Worm (Caenorhabditis elegans): ENCODE results near the gene F20D6.5.

The F20D6.5 gene

ce11 chrV:8131628-8132027 is 30.1 kb upstream of the F20D6.5 start:
- TF ChIP-seq ref-1 (GFP tag; conservative IDR thresholded peaks at IDR 0.05) = no peak
- no peak for TF ChIP-seq T22C8.4 (GFP tag; IDR thresholded peaks at IDR 0.05)
- TF ChIP-seq flt-1 (GFP tag; IDR thresholded peaks at IDR 0.05) = no peak
- TF ChIP-seq ztf-23 (GFP tag; IDR thresholded peaks at IDR 0.05) = no peak
- TF ChIP-seq med-1 (GFP tag; optimal IDR thresholded peaks at IDR 0.05; ENCODE audit: insufficient read depth) = no peak
- no peak for TF ChIP-seq klf-2 (GFP tag; conservative IDR thresholded peaks at IDR 0.05)
- no peak for TF ChIP-seq cog-1 (tag; optimal IDR thresholded peaks at IDR 0.05)
- TF ChIP-seq tab-1 (GFP tag; IDR thresholded peaks at IDR 0.05) = no peak
- TF ChIP-seq ztf-29 (GFP tag; IDR thresholded peaks at IDR 0.05) = no peak

- TF ChIP-seq cog-1 (tag; optimal IDR thresholded peaks at IDR 0.05) (no peak), ztf-29 (GFP tag; IDR thresholded peaks at IDR 0.05) (no peak), tab-1 (GFP tag; IDR thresholded peaks at IDR 0.05) (no peak), flt-1 (GFP tag; IDR thresholded peaks at IDR 0.05) (no peak), T22C8.4 (GFP tag; IDR thresholded peaks at IDR 0.05) (no peak), med-1 (GFP tag; optimal IDR thresholded peaks at IDR 0.05; ENCODE audit: insufficient read depth) (no peak), klf-2 (GFP tag; conservative IDR thresholded peaks at IDR 0.05) (no peak), ztf-23 (GFP tag; IDR thresholded peaks at IDR 0.05) (no peak), ref-1 (GFP tag; conservative IDR thresholded peaks at IDR 0.05) (no peak)
These were observed 28.8 kb upstream of the F20D6.5 start, which contains the start of gene D1014.4 for ce11 chrV:8132926-8133325. D1014.4 (plus strand) TSS chrV:8133226.

- TF ChIP-seq tab-1 (GFP tag; IDR thresholded peaks at IDR 0.05) (no peak), med-1 (GFP tag; optimal IDR thresholded peaks at IDR 0.05; ENCODE audit: insufficient read depth) (no peak), ref-1 (GFP tag; conservative IDR thresholded peaks at IDR 0.05) (no peak), ztf-23 (GFP tag; IDR thresholded peaks at IDR 0.05) (no peak), T22C8.4 (GFP tag; IDR thresholded peaks at IDR 0.05) (no peak), ztf-29 (GFP tag; IDR thresholded peaks at IDR 0.05) (no peak), flt-1 (GFP tag; IDR thresholded peaks at IDR 0.05) (no peak), cog-1 (tag; optimal IDR thresholded peaks at IDR 0.05) (no peak), klf-2 (GFP tag; conservative IDR thresholded peaks at IDR 0.05) (no peak)
These were observed 18.2 kb upstream of the F20D6.5 start, which contains the start of gene D1014.2 for ce11 chrV:8143605-8144004. D1014.2 (plus strand) TSS chrV:8143905.

ce11 chrV:8144515-8144914 is 17.2 kb upstream of the F20D6.5 start:
- no peak for TF ChIP-seq ztf-29 (GFP tag; IDR thresholded peaks at IDR 0.05)
- no peak for TF ChIP-seq tab-1 (GFP tag; IDR thresholded peaks at IDR 0.05)
- no peak for TF ChIP-seq cog-1 (tag; optimal IDR thresholded peaks at IDR 0.05)
- no peak for TF ChIP-seq ztf-23 (GFP tag; IDR thresholded peaks at IDR 0.05)
- no peak for TF ChIP-seq ref-1 (GFP tag; conservative IDR thresholded peaks at IDR 0.05)
- TF ChIP-seq klf-2 (GFP tag; conservative IDR thresholded peaks at IDR 0.05) = no peak
- no peak for TF ChIP-seq flt-1 (GFP tag; IDR thresholded peaks at IDR 0.05)
- no peak for TF ChIP-seq T22C8.4 (GFP tag; IDR thresholded peaks at IDR 0.05)
- no peak for TF ChIP-seq med-1 (GFP tag; optimal IDR thresholded peaks at IDR 0.05; ENCODE audit: insufficient read depth)

- no peak for TF ChIP-seq klf-2 (GFP tag; conservative IDR thresholded peaks at IDR 0.05)
- TF ChIP-seq ztf-23 (GFP tag; IDR thresholded peaks at IDR 0.05) = no peak
- no peak for TF ChIP-seq ref-1 (GFP tag; conservative IDR thresholded peaks at IDR 0.05)
- TF ChIP-seq tab-1 (GFP tag; IDR thresholded peaks at IDR 0.05) = no peak
- TF ChIP-seq flt-1 (GFP tag; IDR thresholded peaks at IDR 0.05) = no peak
- no peak for TF ChIP-seq med-1 (GFP tag; optimal IDR thresholded peaks at IDR 0.05; ENCODE audit: insufficient read depth)
- TF ChIP-seq T22C8.4 (GFP tag; IDR thresholded peaks at IDR 0.05) = no peak
- TF ChIP-seq cog-1 (tag; optimal IDR thresholded peaks at IDR 0.05) = no peak
- no peak for TF ChIP-seq ztf-29 (GFP tag; IDR thresholded peaks at IDR 0.05)
These were observed 16.4 kb upstream of the F20D6.5 start, which contains the start of gene D1014.13 for ce11 chrV:8145329-8145728. D1014.13 (plus strand) TSS chrV:8145629.

- no peak for TF ChIP-seq ztf-29 (GFP tag; IDR thresholded peaks at IDR 0.05)
- no peak for TF ChIP-seq tab-1 (GFP tag; IDR thresholded peaks at IDR 0.05)
- TF ChIP-seq ztf-23 (GFP tag; IDR thresholded peaks at IDR 0.05) = no peak
- no peak for TF ChIP-seq ref-1 (GFP tag; conservative IDR thresholded peaks at IDR 0.05)
- no peak for TF ChIP-seq med-1 (GFP tag; optimal IDR thresholded peaks at IDR 0.05; ENCODE audit: insufficient read depth)
- no peak for TF ChIP-seq cog-1 (tag; optimal IDR thresholded peaks at IDR 0.05)
- no peak for TF ChIP-seq T22C8.4 (GFP tag; IDR thresholded peaks at IDR 0.05)
- TF ChIP-seq klf-2 (GFP tag; conservative IDR thresholded peaks at IDR 0.05) = no peak
- no peak for TF ChIP-seq flt-1 (GFP tag; IDR thresholded peaks at IDR 0.05)
These were observed 6.0 kb upstream of the F20D6.5 start for ce11 chrV:8155743-8156142.

- TF ChIP-seq ztf-23 (GFP tag; IDR thresholded peaks at IDR 0.05) = no peak
- TF ChIP-seq ref-1 (GFP tag; conservative IDR thresholded peaks at IDR 0.05) = no peak
- TF ChIP-seq T22C8.4 (GFP tag; IDR thresholded peaks at IDR 0.05) = no peak
- no peak for TF ChIP-seq cog-1 (tag; optimal IDR thresholded peaks at IDR 0.05)
- TF ChIP-seq ztf-29 (GFP tag; IDR thresholded peaks at IDR 0.05) = no peak
- TF ChIP-seq klf-2 (GFP tag; conservative IDR thresholded peaks at IDR 0.05) = no peak
- no peak for TF ChIP-seq med-1 (GFP tag; optimal IDR thresholded peaks at IDR 0.05; ENCODE audit: insufficient read depth)
- TF ChIP-seq tab-1 (GFP tag; IDR thresholded peaks at IDR 0.05) = no peak
- no peak for TF ChIP-seq flt-1 (GFP tag; IDR thresholded peaks at IDR 0.05)
These were observed 4.3 kb upstream of the F20D6.5 start, which contains the start of gene sul-2 for ce11 chrV:8157446-8157845. sul-2 (plus strand) TSS chrV:8157746.

ce11 chrV:8159629-8160028 is 2.1 kb upstream of the F20D6.5 start, which contains the start of gene F20D6.6:
F20D6.6 (plus strand) TSS chrV:8159929.
- no peak for TF ChIP-seq flt-1 (GFP tag; IDR thresholded peaks at IDR 0.05)
- no peak for TF ChIP-seq tab-1 (GFP tag; IDR thresholded peaks at IDR 0.05)
- no peak for TF ChIP-seq klf-2 (GFP tag; conservative IDR thresholded peaks at IDR 0.05)
- TF ChIP-seq T22C8.4 (GFP tag; IDR thresholded peaks at IDR 0.05) = no peak

ce11 chrV:8163199-8163598 is 1.4 kb downstream of the F20D6.5 start:
- TF ChIP-seq ztf-23 (GFP tag; IDR thresholded peaks at IDR 0.05) (no peak), ref-1 (GFP tag; conservative IDR thresholded peaks at IDR 0.05) (no peak), tab-1 (GFP tag; IDR thresholded peaks at IDR 0.05) (no peak), flt-1 (GFP tag; IDR thresholded peaks at IDR 0.05) (no peak), klf-2 (GFP tag; conservative IDR thresholded peaks at IDR 0.05) (no peak), T22C8.4 (GFP tag; IDR thresholded peaks at IDR 0.05) (no peak), cog-1 (tag; optimal IDR thresholded peaks at IDR 0.05) (no peak), ztf-29 (GFP tag; IDR thresholded peaks at IDR 0.05) (no peak), med-1 (GFP tag; optimal IDR thresholded peaks at IDR 0.05; ENCODE audit: insufficient read depth) (no peak)

Data from whole organism, midembryonic.